Worm (Caenorhabditis elegans): Measurements from ENCODE around the gene clec-5.

The clec-5 gene

ce11 chrIII:4905405-4905804, 22.0 kb upstream of the clec-5 start, which contains the start of gene F26F4.8 (continued):
- peak; percentile 61 to 76 for TF ChIP-seq efl-1 (optimal IDR thresholded peaks at IDR 0.05)
- TF ChIP-seq efl-1 (GFP tag; optimal IDR thresholded peaks at IDR 0.05 in 1 of 2) = peak; percentile 84 to 98
- TF ChIP-seq nhr-28 (tag; optimal IDR thresholded peaks at IDR 0.05) = no peak
- peak; percentile 66 for TF ChIP-seq nhr-47 (tag; optimal IDR thresholded peaks at IDR 0.05)
- TF ChIP-seq skn-1 (tag; optimal IDR thresholded peaks at IDR 0.05) = no peak
- peak; percentile 69 for TF ChIP-seq nhr-85 (tag)
- no peak for TF ChIP-seq unc-30 (tag; optimal IDR thresholded peaks at IDR 0.05)
- TF ChIP-seq lin-14 (GFP tag; optimal IDR thresholded peaks at IDR 0.05) = peak; percentile 64
- TF ChIP-seq Y116A8C.19 (tag; optimal IDR thresholded peaks at IDR 0.05; ENCODE audit: borderline replicate concordance) = peak; percentile 5
- peak; percentile 16 for TF ChIP-seq snpc-4 (tag; optimal IDR thresholded peaks at IDR 0.05)
- peak; percentile 70 for TF ChIP-seq tbx-2 (tag; optimal IDR thresholded peaks at IDR 0.05)
- no peak for TF ChIP-seq grh-1 (GFP tag; IDR thresholded peaks at IDR 0.05)
- TF ChIP-seq lir-3 (tag; optimal IDR thresholded peaks at IDR 0.05; ENCODE audit: poor library complexity) = peak; percentile 82
- no peak for TF ChIP-seq blmp-1 (tag; optimal IDR thresholded peaks at IDR 0.05)
- TF ChIP-seq efl-3 (GFP tag; optimal IDR thresholded peaks at IDR 0.05) = no peak
- no peak for TF ChIP-seq fkh-10 (GFP tag; optimal IDR thresholded peaks at IDR 0.05)
- no peak for TF ChIP-seq ceh-88 (GFP tag; IDR thresholded peaks at IDR 0.05)
- TF ChIP-seq hlh-17 (GFP tag; optimal IDR thresholded peaks at IDR 0.05; ENCODE audit: borderline replicate concordance) = no peak
- TF ChIP-seq mdl-1 (tag; optimal IDR thresholded peaks at IDR 0.05) = no peak
- no peak for TF ChIP-seq nhr-77 (tag; optimal IDR thresholded peaks at IDR 0.05)
- TF ChIP-seq lin-35 (GFP tag; optimal IDR thresholded peaks at IDR 0.05) = peak; percentile 77 to 83
- no peak for TF ChIP-seq zip-4 (GFP tag; optimal IDR thresholded peaks at IDR 0.05)
- no peak for TF ChIP-seq mef-2 (tag; optimal IDR thresholded peaks at IDR 0.05)
- peak; percentile 88 for TF ChIP-seq irx-1 (tag; optimal IDR thresholded peaks at IDR 0.05)
- TF ChIP-seq rnt-1 (tag; optimal IDR thresholded peaks at IDR 0.05) = peak; percentile 59
- TF ChIP-seq vab-15 (tag; optimal IDR thresholded peaks at IDR 0.05) = no peak
- TF ChIP-seq ztf-11 (tag; optimal IDR thresholded peaks at IDR 0.05) = peak in 1 of 2 experiments; percentile 68
- no peak for TF ChIP-seq alr-1 (tag; optimal IDR thresholded peaks at IDR 0.05; ENCODE audit: borderline replicate concordance)
- TF ChIP-seq nhr-19 (GFP tag; conservative IDR thresholded peaks at IDR 0.05) = no peak
- no peak for TF ChIP-seq pqm-1 (tag; optimal IDR thresholded peaks at IDR 0.05)
- TF ChIP-seq ceh-8 (GFP tag; optimal IDR thresholded peaks at IDR 0.05) = no peak
- TF ChIP-seq nhr-90 (tag; optimal IDR thresholded peaks at IDR 0.05; ENCODE audit: poor library complexity) = peak; percentile 63
- TF ChIP-seq ceh-63 (GFP tag; optimal IDR thresholded peaks at IDR 0.05) = no peak
- TF ChIP-seq snu-23 (GFP tag; optimal IDR thresholded peaks at IDR 0.05) = peak; percentile 26
- peak; percentile 26 for TF ChIP-seq unc-86 (tag; optimal IDR thresholded peaks at IDR 0.05)
- TF ChIP-seq pax-3 (tag; optimal IDR thresholded peaks at IDR 0.05) = peak; percentile 69
- TF ChIP-seq F16B12.6 (tag; optimal IDR thresholded peaks at IDR 0.05) = no peak
- TF ChIP-seq dsc-1 (tag; optimal IDR thresholded peaks at IDR 0.05) = peak; percentile 53
- TF ChIP-seq fkh-4 (tag; optimal IDR thresholded peaks at IDR 0.05; ENCODE audit: borderline replicate concordance) = peak; percentile 88
- no peak for TF ChIP-seq ceh-82 (tag; optimal IDR thresholded peaks at IDR 0.05)
- TF ChIP-seq unc-62 (GFP tag; optimal IDR thresholded peaks at IDR 0.05) = no peak
- TF ChIP-seq fos-1 (tag; optimal IDR thresholded peaks at IDR 0.05) = no peak
- peak; percentile 52 to 84 (median 73) for TF ChIP-seq dpl-1 (GFP tag; optimal IDR thresholded peaks at IDR 0.05)
- TF ChIP-seq C34B4.2 (tag; optimal IDR thresholded peaks at IDR 0.05) = no peak
- TF ChIP-seq fkh-8 (tag; optimal IDR thresholded peaks at IDR 0.05) = peak; percentile 57
- TF ChIP-seq aha-1 (tag; optimal IDR thresholded peaks at IDR 0.05) = no peak

Data from whole organism, L1 larva.